Worm (Caenorhabditis elegans) whole organism, L3 larva: ENCODE results near the gene T26C5.5.

ENCODE experiments used
- ZK546.5 ChIP-seq: sonication (generic microtip); optimal IDR thresholded peaks from 2 replicates; lab custom pipeline; 2017; ENCODE audit warnings: missing biosample characterization, missing genetic modification characterization
- daf-12 ChIP-seq: fragments of 150-350 bp; optimal IDR thresholded peaks from 2 replicates; lab custom pipeline; 2014; ENCODE audit warnings: missing biosample characterization, missing genetic modification reagents, missing genetic modification characterization
- egl-27 ChIP-seq: sonication (generic microtip); optimal IDR thresholded peaks from 4 replicates; lab custom pipeline; 2017; ENCODE audit warnings: missing biosample characterization, missing genetic modification reagents, missing genetic modification characterization
- elt-3 ChIP-seq, 3 experiments: fragments of 150-350 bp in 1 of 3; sonication (generic microtip) in 2 of 3; optimal IDR thresholded peaks; 2 replicates in 2 of 3; 4 replicates in 1 of 3; lab custom pipeline; 2014 to 2017; ENCODE audit warnings: missing biosample characterization in 3 of 3, missing genetic modification characterization in 3 of 3
- lin-39 ChIP-seq: fragments of 150-350 bp; optimal IDR thresholded peaks from 2 replicates; lab custom pipeline; 2018; ENCODE audit warnings: missing biosample characterization, missing genetic modification reagents, missing genetic modification characterization
- mdl-1 ChIP-seq: fragments of 150-350 bp; optimal IDR thresholded peaks from 2 replicates; lab custom pipeline; 2014; ENCODE audit warnings: missing biosample characterization, missing genetic modification characterization
- nhr-23 ChIP-seq: fragments of 150-350 bp; optimal IDR thresholded peaks from 2 replicates; lab custom pipeline; 2014; ENCODE audit warnings: missing biosample characterization, missing genetic modification reagents, missing genetic modification characterization
- nhr-237 ChIP-seq: fragments of 150-350 bp; optimal IDR thresholded peaks from 2 replicates; lab custom pipeline; 2014; ENCODE audit warnings: missing biosample characterization, missing genetic modification characterization
- nhr-77 ChIP-seq: fragments of 150-350 bp; optimal IDR thresholded peaks from 2 replicates; lab custom pipeline; 2014; ENCODE audit warnings: missing biosample characterization, missing genetic modification characterization
- pqm-1 ChIP-seq: fragments of 150-350 bp; optimal IDR thresholded peaks from 2 replicates; lab custom pipeline; 2017; ENCODE audit warnings: missing biosample characterization, missing genetic modification characterization, inconsistent platforms
- skn-1 ChIP-seq: fragments of 150-350 bp; optimal IDR thresholded peaks from 2 replicates; lab custom pipeline; 2014; ENCODE audit warnings: missing biosample characterization, missing genetic modification characterization
- unc-39 ChIP-seq: sonication (generic microtip); optimal IDR thresholded peaks from 4 replicates; lab custom pipeline; 2017; ENCODE audit warnings: missing biosample characterization, missing genetic modification characterization

- TF ChIP-seq nhr-77 (tag; lab: Kevin White, UChicago) (no peak), skn-1 (tag; lab: Kevin White, UChicago) (no peak), lin-39 (tag; lab: Kevin White, UChicago) (no peak), nhr-23 (tag; lab: Kevin White, UChicago) (no peak), pqm-1 (tag; lab: Kevin White, UChicago) (no peak), mdl-1 (tag; lab: Kevin White, UChicago) (no peak), elt-3 (tag; optimal IDR thresholded peaks at IDR 0.05; lab: Kevin White, UChicago) (no peak), ZK546.5 (tag; lab: Kevin White, UChicago) (no peak), egl-27 (no peak), daf-12 (no peak), nhr-237 (tag; lab: Kevin White, UChicago) (no peak), unc-39 (tag; lab: Kevin White, UChicago) (no peak)
Measured at ce11 chrII:9295678-9296077, 49.1 kb upstream of the T26C5.5 start, which contains the start of gene C01G6.9.
